Worm (Caenorhabditis elegans) whole organism, L1 larva: ENCODE results near the gene semo-1.

Experiments used
- mep-1 ChIP-seq: fragments of 150-350 bp; optimal IDR thresholded peaks from 2 replicates; lab custom pipeline; 2014; ENCODE audit warnings: missing biosample characterization, missing genetic modification characterization
- nhr-12 ChIP-seq: sonication (generic microtip); optimal IDR thresholded peaks from 2 replicates; lab custom pipeline; 2017; ENCODE audit warnings: missing biosample characterization, missing genetic modification characterization
- nhr-237 ChIP-seq: fragments of 150-350 bp; optimal IDR thresholded peaks from 2 replicates; lab custom pipeline; 2014; ENCODE audit warnings: missing biosample characterization, missing genetic modification characterization
- nhr-76 ChIP-seq: sonication (generic microtip); optimal IDR thresholded peaks from 2 replicates; lab custom pipeline; 2017; ENCODE audit warnings: missing biosample characterization, missing genetic modification characterization
- nhr-90 ChIP-seq: sonication (generic microtip); optimal IDR thresholded peaks from 2 replicates; lab custom pipeline; 2016; ENCODE audit warnings: mild to moderate bottlenecking, missing genetic modification characterization, missing compliant biosample characterization; ENCODE audit not compliant: poor library complexity
- skn-1 ChIP-seq: fragments of 150-350 bp; optimal IDR thresholded peaks from 2 replicates; lab custom pipeline; 2014; ENCODE audit warnings: missing biosample characterization, missing genetic modification characterization

DNA sequence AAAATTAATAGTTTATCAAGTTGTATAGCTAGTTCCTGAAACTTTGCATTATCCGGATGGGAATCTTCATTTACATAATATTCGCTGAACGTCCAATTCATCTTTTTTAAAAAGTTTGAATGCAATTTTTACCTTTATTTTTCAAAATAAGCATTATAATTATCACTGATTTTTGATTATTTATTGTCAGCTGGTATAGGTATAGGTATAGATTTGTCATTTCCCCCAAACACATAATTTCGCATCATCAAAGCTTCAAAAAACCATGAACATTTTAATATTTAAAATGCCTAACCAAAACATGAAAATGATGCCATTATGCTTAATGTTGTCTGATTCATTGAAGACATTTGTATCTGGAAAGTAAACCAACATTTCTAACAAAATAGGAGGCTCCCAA, 35.2 kb upstream of the semo-1 start, which contains the start of gene srw-63:
- TF ChIP-seq nhr-90 = no peak
- no peak for TF ChIP-seq nhr-76 (tag; lab: Kevin White, UChicago)
- TF ChIP-seq nhr-237 (tag; lab: Kevin White, UChicago) = no peak
- no peak for TF ChIP-seq skn-1
- TF ChIP-seq mep-1 (tag; lab: Kevin White, UChicago) = no peak
- TF ChIP-seq nhr-12 (tag; lab: Kevin White, UChicago) = no peak
